Worm (Caenorhabditis elegans) whole organism, midembryonic: ENCODE results near the gene ZC190.10.

Experiments
- T22C8.4 ChIP-seq: fragments of 200-800 bp; sonication (Bioruptor generic); IDR thresholded peaks from 2 replicates; pipeline ENCODE4 v1.3.6; 2022; ENCODE audit warnings: missing genetic modification characterization, missing compliant biosample characterization
- cog-1 ChIP-seq: sonication (generic microtip); optimal IDR thresholded peaks from 2 replicates; lab custom pipeline; 2016; ENCODE audit warnings: missing genetic modification characterization, missing compliant biosample characterization
- flt-1 ChIP-seq: fragments of 200-800 bp; sonication (Bioruptor generic); IDR thresholded peaks from 2 replicates; pipeline ENCODE4 v1.3.6; 2022; ENCODE audit warnings: missing genetic modification characterization, missing compliant biosample characterization
- klf-2 ChIP-seq: fragments of 200-800 bp; sonication (Bioruptor generic); conservative IDR thresholded peaks from 2 replicates; pipeline ENCODE4 v1.3.6; 2022; ENCODE audit warnings: missing genetic modification reagents, missing genetic modification characterization, missing compliant biosample characterization
- med-1 ChIP-seq: sonication (generic microtip); optimal IDR thresholded peaks from 2 replicates; lab custom pipeline; 2017; ENCODE audit warnings: missing genetic modification characterization, mild to moderate bottlenecking, missing compliant biosample characterization, antibody characterized with exemption, missing genetic modification reagents; ENCODE audit not compliant: insufficient read depth
- ref-1 ChIP-seq: fragments of 200-800 bp; sonication (Bioruptor generic); conservative IDR thresholded peaks from 2 replicates; pipeline ENCODE4 v1.3.6; 2022; ENCODE audit warnings: missing genetic modification reagents, missing genetic modification characterization, missing compliant biosample characterization
- tab-1 ChIP-seq: fragments of 200-800 bp; sonication (Bioruptor generic); IDR thresholded peaks from 2 replicates; pipeline ENCODE4 v1.3.6; 2022; ENCODE audit warnings: missing genetic modification characterization, missing compliant biosample characterization
- ztf-23 ChIP-seq: fragments of 200-800 bp; sonication (Bioruptor generic); IDR thresholded peaks from 2 replicates; pipeline ENCODE4 v1.3.6; 2022; ENCODE audit warnings: missing genetic modification reagents, missing genetic modification characterization, missing compliant biosample characterization
- ztf-29 ChIP-seq: fragments of 200-800 bp; sonication (Bioruptor generic); IDR thresholded peaks from 2 replicates; pipeline ENCODE4 v1.3.6; 2022; ENCODE audit warnings: missing genetic modification reagents, missing genetic modification characterization, missing compliant biosample characterization

Gene ZC190.10

DNA sequence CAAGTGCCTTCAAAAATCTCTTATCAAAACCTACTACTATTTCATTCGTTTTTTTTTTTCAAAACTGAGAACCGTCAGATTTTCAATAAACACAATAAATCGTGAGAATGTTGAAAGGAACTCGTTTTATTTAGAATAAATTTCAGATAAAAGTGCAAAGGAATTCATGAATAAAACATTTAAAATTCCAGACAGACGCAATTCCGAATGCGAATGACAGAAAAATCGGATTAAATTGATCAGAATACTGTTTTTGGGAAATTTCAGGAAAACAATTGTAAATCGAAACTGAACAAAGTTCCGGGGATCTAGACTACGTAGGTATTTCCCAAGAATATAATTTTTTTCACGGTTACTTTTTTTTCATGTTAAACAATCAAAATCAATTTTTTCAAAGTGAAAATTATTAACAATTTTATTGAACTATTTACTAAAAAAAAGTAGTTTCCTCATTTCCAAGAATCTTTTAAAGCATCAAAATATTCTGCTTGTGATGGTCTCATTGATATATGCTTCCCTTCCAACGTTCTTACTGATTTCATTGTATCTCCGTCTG lies 24.5 kb downstream of the ZC190.10 start:
- TF ChIP-seq ztf-29 = no peak
- TF ChIP-seq klf-2 (GFP tag; lab: Robert Waterston, UW) = no peak
- TF ChIP-seq flt-1 (GFP tag; lab: Robert Waterston, UW) = no peak
- no peak for TF ChIP-seq ref-1 (GFP tag; lab: Robert Waterston, UW)

DNA sequence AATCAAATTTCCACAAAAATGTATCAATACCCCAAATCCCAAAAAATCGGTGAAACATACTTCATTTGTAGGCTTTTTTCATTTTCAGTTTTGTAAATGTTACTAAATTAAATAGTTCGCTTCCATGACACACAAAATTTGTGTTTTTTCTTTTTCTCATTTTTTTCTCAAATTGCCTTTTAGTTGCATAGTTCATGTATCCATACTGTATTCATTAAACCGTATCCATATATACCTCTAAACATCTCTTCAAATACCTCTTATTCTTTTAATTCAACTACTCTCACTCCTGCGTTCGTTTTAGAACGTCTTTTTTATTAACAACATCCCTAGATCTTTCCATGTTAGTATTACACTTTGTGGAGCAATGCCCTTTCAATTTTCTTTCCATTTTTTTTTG lies 25.4 kb downstream of the ZC190.10 start:
- TF ChIP-seq cog-1 (tag; lab: Kevin White, UChicago) (no peak), klf-2 (GFP tag; lab: Robert Waterston, UW) (no peak), T22C8.4 (GFP tag; lab: Robert Waterston, UW) (no peak), ztf-29 (no peak), flt-1 (GFP tag; lab: Robert Waterston, UW) (no peak), med-1 (no peak), ztf-23 (no peak), tab-1 (GFP tag; lab: Robert Waterston, UW) (no peak), ref-1 (GFP tag; lab: Robert Waterston, UW) (no peak)

DNA sequence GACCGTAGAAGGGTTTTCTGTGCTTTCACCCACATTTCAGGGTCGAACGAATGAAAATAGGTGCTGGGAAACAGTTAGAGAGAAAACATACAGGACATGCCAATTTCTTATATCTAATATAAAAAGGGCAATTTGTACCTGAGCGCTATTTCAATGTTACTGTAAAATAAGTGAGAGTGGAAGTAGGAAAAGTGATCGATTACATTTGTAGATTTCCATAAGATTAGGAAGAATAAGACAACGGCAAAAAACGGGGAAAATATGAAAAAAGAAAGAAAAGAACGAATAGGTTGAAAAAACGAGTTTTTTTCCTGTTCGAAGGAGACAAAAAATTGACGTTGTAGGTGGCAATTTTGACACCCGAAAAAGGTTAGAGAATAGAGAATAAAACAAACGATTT lies 27.9 kb downstream of the ZC190.10 start:
- TF ChIP-seq ztf-23 (no peak), ztf-29 (no peak), T22C8.4 (GFP tag; lab: Robert Waterston, UW) (no peak), cog-1 (tag; lab: Kevin White, UChicago) (no peak), med-1 (no peak), tab-1 (GFP tag; lab: Robert Waterston, UW) (no peak), klf-2 (GFP tag; lab: Robert Waterston, UW) (no peak), flt-1 (GFP tag; lab: Robert Waterston, UW) (no peak), ref-1 (GFP tag; lab: Robert Waterston, UW) (no peak)

- TF ChIP-seq klf-2 (GFP tag; lab: Robert Waterston, UW) (no peak), T22C8.4 (GFP tag; lab: Robert Waterston, UW) (no peak), ztf-23 (no peak), cog-1 (tag; lab: Kevin White, UChicago) (no peak), tab-1 (GFP tag; lab: Robert Waterston, UW) (no peak), med-1 (no peak), flt-1 (GFP tag; lab: Robert Waterston, UW) (no peak), ref-1 (GFP tag; lab: Robert Waterston, UW) (no peak), ztf-29 (no peak)
Measured at ce11 chrV:8667230-8668021, 28.7 kb downstream of the ZC190.10 start.

ce11 chrV:8665765-8666164 lies 30.4 kb downstream of the ZC190.10 start, which contains the start of gene ZC190.4:
Gene ZC190.4 (plus strand): TSS chrV:8666065.
- TF ChIP-seq klf-2 (GFP tag; lab: Robert Waterston, UW) (no peak), ztf-23 (no peak), T22C8.4 (GFP tag; lab: Robert Waterston, UW) (no peak), med-1 (no peak), ref-1 (GFP tag; lab: Robert Waterston, UW) (no peak), flt-1 (GFP tag; lab: Robert Waterston, UW) (no peak), tab-1 (GFP tag; lab: Robert Waterston, UW) (no peak), cog-1 (tag; lab: Kevin White, UChicago) (no peak), ztf-29 (no peak)

DNA sequence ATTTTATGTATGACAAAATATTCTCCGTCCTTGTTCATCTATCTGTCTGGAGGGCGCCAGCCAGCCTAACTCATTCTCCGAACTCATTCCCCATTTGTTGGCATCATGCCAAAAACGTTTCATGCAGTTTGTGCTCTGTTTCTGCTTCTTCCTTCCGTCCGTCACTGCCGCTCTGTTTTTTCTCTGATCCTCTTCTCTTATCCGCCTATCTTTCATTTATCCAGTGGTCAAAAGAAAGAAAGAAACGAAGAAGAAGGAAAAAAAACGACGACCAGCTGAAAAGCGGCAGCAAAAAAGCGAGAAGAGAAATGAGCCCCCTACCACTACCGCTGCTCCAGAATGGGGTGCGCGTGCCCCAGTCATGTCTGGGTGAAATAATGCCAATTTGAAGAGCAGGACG lies 33.1 kb downstream of the ZC190.10 start:
- no peak for TF ChIP-seq klf-2 (GFP tag; lab: Robert Waterston, UW)
- no peak for TF ChIP-seq cog-1 (tag; lab: Kevin White, UChicago)
- TF ChIP-seq ref-1 (GFP tag; lab: Robert Waterston, UW) = no peak
- TF ChIP-seq tab-1 (GFP tag; lab: Robert Waterston, UW) = no peak
- TF ChIP-seq flt-1 (GFP tag; lab: Robert Waterston, UW) = no peak
- TF ChIP-seq ztf-23 = no peak
- TF ChIP-seq med-1 = no peak
- TF ChIP-seq T22C8.4 (GFP tag; lab: Robert Waterston, UW) = no peak
- no peak for TF ChIP-seq ztf-29

DNA sequence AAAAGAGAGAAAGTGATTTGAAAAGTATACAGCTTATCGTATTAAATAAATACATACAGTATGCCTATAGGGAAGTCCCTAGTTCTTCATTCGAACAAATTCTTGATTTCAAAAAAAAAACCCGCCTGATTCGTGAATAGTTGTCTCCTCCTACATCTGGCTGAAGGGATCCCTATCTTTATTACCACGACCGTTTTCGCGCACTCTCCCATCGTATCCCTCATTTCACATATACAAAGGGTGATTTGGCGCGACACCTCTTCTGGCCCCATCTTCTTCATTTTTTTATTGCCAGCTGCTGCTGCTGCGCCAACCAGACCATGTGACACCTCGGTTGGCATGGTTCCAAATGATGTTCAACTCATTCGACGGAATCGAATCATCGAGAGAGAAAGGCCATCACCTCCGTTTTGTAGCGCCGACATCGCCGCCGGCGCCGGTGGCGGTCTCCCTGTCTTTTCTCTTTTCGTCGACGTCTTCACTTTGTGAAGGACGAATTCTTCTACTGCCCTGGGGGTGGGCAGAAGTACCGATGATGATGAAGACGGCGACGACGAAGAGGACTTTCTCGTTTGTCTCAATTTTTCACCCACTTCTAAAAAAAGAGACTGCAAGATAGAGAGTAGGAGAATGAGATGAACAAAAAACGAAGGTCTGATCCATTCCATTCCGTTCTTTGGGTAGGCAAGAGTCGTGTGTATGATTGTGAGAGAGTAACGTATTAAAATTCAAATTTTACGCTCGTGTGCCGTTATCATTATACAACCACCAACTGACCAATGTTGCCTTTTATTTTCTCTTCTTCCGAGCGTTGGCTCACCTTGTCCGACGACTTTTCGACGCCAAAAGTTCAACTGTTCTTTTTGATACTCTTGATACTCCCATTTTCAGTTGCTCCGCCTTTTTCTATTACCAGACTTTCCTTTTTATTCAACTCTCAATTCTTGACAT lies 33.8 kb downstream of the ZC190.10 start:
- TF ChIP-seq flt-1 (GFP tag; lab: Robert Waterston, UW) (no peak), ref-1 (GFP tag; lab: Robert Waterston, UW) (no peak), klf-2 (GFP tag; lab: Robert Waterston, UW) (no peak), med-1 (no peak), ztf-29 (no peak)

DNA sequence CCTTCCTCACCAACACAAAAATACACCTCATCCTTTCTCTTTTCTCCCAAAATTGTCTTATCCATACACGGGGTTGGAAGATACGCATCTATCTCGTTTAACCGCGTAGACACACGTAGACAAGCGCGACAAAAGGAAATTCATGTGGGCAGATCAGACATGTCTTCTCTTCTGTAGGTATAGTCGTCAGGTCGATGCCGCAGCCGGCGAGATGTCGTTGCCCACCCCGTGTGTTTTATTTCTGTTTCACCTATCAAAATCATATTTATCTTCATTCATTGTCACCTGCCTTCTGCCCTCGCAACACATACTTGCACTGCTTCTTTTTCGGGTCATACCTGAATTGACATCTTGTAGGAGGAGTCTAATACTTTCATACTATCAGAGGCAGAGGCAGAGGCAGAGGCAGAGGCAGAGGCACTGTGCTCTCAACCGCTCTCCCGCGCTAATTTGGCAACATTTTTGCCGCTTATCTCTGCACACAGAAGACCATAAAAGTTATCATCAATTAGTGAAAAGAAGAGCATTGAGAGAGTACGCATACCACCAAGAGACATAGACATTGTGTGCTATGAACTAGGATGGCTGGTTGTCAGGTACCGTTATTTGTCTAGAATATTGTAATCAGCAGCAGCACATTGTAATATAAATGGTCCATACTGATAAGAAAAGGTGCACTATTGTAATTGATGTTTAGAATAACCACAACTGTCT lies 34.7 kb downstream of the ZC190.10 start:
- TF ChIP-seq ref-1 (GFP tag; lab: Robert Waterston, UW) (no peak), T22C8.4 (GFP tag; lab: Robert Waterston, UW) (no peak)

DNA sequence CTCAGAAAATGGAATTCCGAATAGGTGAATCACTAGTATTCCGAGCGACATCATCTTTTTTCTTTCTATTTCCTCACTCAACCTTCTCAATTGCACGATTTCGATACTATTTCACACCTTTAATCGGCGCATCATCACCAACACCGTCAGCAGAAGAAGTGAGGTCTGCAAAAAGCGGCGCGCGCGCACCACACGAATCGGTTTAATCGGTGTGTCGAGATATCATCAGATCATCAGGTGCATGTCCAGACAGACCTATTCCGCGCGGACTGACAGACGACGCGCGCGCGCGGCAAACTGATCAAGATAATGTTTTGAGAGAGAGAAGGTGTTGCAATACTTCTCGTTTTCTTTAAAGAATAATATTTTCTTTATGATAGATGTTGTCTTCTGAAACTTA lies 35.6 kb downstream of the ZC190.10 start:
- no peak for TF ChIP-seq klf-2 (GFP tag; lab: Robert Waterston, UW)
- no peak for TF ChIP-seq med-1
- TF ChIP-seq cog-1 (tag; lab: Kevin White, UChicago) = no peak
- TF ChIP-seq flt-1 (GFP tag; lab: Robert Waterston, UW) = no peak
- no peak for TF ChIP-seq ztf-29
- TF ChIP-seq T22C8.4 (GFP tag; lab: Robert Waterston, UW) = no peak
- no peak for TF ChIP-seq ztf-23
- TF ChIP-seq tab-1 (GFP tag; lab: Robert Waterston, UW) = no peak
- no peak for TF ChIP-seq ref-1 (GFP tag; lab: Robert Waterston, UW)
